Worm (Caenorhabditis elegans): Measurements from ENCODE around the gene str-66.

- TF ChIP-seq ceh-91 (GFP tag; IDR thresholded peaks at IDR 0.05) (no peak), F49E8.2 (tag; optimal IDR thresholded peaks at IDR 0.05; ENCODE audit: insufficient read depth) (no peak)
Measured at ce11 chrV:3144494-3144893, 40.5 kb upstream of the str-66 start, which contains the start of gene srab-10.

Measured in whole organism, young adult.